Worm (Caenorhabditis elegans) whole organism, early embryonic: ENCODE data around the gene C25H3.17.

Experiments used
- ceh-36 ChIP-seq: sonication (generic microtip); optimal IDR thresholded peaks from 2 replicates; lab custom pipeline; 2016; ENCODE audit warnings: missing genetic modification characterization, inconsistent platforms, missing compliant biosample characterization
- hmbx-1 ChIP-seq: sonication (generic microtip); optimal IDR thresholded peaks from 2 replicates; lab custom pipeline; 2016; ENCODE audit warnings: mild to moderate bottlenecking, missing genetic modification characterization, missing compliant biosample characterization
- sea-1 ChIP-seq: fragments of 200-800 bp; sonication (Bioruptor generic); conservative IDR thresholded peaks from 2 replicates; pipeline ENCODE4 v1.3.6; 2022; ENCODE audit warnings: missing genetic modification characterization, missing compliant biosample characterization

ce11 chrII:5696218-5696617 lies 26.7 kb upstream of the C25H3.17 start:
- TF ChIP-seq ceh-36 (tag; lab: Kevin White, UChicago): no peak
- no peak for TF ChIP-seq hmbx-1 (tag; lab: Kevin White, UChicago)
- no peak for TF ChIP-seq sea-1 (GFP tag; lab: Robert Waterston, UW)
